Worm (Caenorhabditis elegans) whole organism, L4 larva: ENCODE results near the gene C06G1.1.

Experiments used
- R02D3.7 ChIP-seq: fragments of 150-350 bp; sonication (generic microtip); optimal IDR thresholded peaks from 3 replicates; lab custom pipeline; 2014; ENCODE audit warnings: missing biosample characterization, missing genetic modification characterization
- T26A8.4 ChIP-seq: fragments of 200-800 bp; sonication (Bioruptor generic); IDR thresholded peaks from 2 replicates; pipeline ENCODE4 v1.3.6; 2022; ENCODE audit warnings: missing genetic modification characterization, missing compliant biosample characterization
- Y105C5A.15 ChIP-seq: fragments of 200-800 bp; sonication (Bioruptor generic); IDR thresholded peaks from 2 replicates; pipeline ENCODE4 v1.3.6; 2022; ENCODE audit warnings: missing genetic modification characterization, missing compliant biosample characterization
- Y5F2A.4 ChIP-seq: fragments of 200-800 bp; sonication (Bioruptor generic); optimal IDR thresholded peaks from 2 replicates; lab custom pipeline; 2018; ENCODE audit warnings: mild to moderate bottlenecking, missing genetic modification characterization, missing compliant biosample characterization
- ceh-62 ChIP-seq: sonication (generic microtip); optimal IDR thresholded peaks from 2 replicates; lab custom pipeline; 2017; ENCODE audit warnings: missing biosample characterization, missing genetic modification characterization
- ceh-82 ChIP-seq: sonication (generic microtip); optimal IDR thresholded peaks from 2 replicates; lab custom pipeline; 2017; ENCODE audit warnings: missing biosample characterization, missing genetic modification characterization
- daf-16 ChIP-seq, 3 experiments: sonication (generic microtip); optimal IDR thresholded peaks; 2 replicates each; lab custom pipeline; 2016 to 2017; ENCODE audit warnings: missing genetic modification characterization in 3 of 3, missing genetic modification reagents in 3 of 3, mild to moderate bottlenecking in 2 of 3, missing compliant biosample characterization in 2 of 3, missing biosample characterization in 1 of 3, moderate library complexity in 1 of 3
- daf-19 ChIP-seq: fragments of 200-800 bp; sonication (Bioruptor generic); conservative IDR thresholded peaks from 2 replicates; pipeline ENCODE4 v1.3.6; 2022; ENCODE audit warnings: missing genetic modification characterization, missing compliant biosample characterization
- dmd-6 ChIP-seq: fragments of 200-800 bp; sonication (Bioruptor generic); IDR thresholded peaks from 2 replicates; pipeline ENCODE4 v1.3.6; 2022; ENCODE audit warnings: missing genetic modification reagents, missing genetic modification characterization, missing compliant biosample characterization
- dmd-9 ChIP-seq: fragments of 200-800 bp; sonication (Bioruptor generic); IDR thresholded peaks from 2 replicates; pipeline ENCODE4 v1.3.6; 2022; ENCODE audit warnings: missing genetic modification reagents, missing genetic modification characterization, missing compliant biosample characterization
- dve-1 ChIP-seq: sonication (generic microtip); optimal IDR thresholded peaks from 2 replicates; lab custom pipeline; 2017; ENCODE audit warnings: antibody characterized with exemption, mild to moderate bottlenecking, missing genetic modification characterization, missing compliant biosample characterization; ENCODE audit not compliant: insufficient read depth
- egl-43 ChIP-seq: fragments of 200-800 bp; sonication (Bioruptor generic); IDR thresholded peaks from 2 replicates; pipeline ENCODE4 v1.3.6; 2022; ENCODE audit warnings: missing genetic modification reagents, missing genetic modification characterization, missing compliant biosample characterization
- fkh-10 ChIP-seq: fragments of 150-350 bp; optimal IDR thresholded peaks from 2 replicates; lab custom pipeline; 2014; ENCODE audit warnings: missing biosample characterization, missing genetic modification reagents, missing genetic modification characterization
- hlh-11 ChIP-seq: fragments of 200-800 bp; sonication (Bioruptor generic); optimal IDR thresholded peaks from 2 replicates; lab custom pipeline; 2018; ENCODE audit warnings: mild to moderate bottlenecking, missing genetic modification characterization, missing compliant biosample characterization
- hlh-30 ChIP-seq: sonication (generic microtip); optimal IDR thresholded peaks from 2 replicates; lab custom pipeline; 2017; ENCODE audit warnings: antibody characterized with exemption, mild to moderate bottlenecking, missing genetic modification characterization, missing compliant biosample characterization; ENCODE audit not compliant: insufficient read depth
- hmg-1.1 ChIP-seq: fragments of 200-800 bp; sonication (Bioruptor generic); IDR thresholded peaks from 2 replicates; pipeline ENCODE4 v1.3.6; 2022; ENCODE audit warnings: missing genetic modification reagents, missing genetic modification characterization, missing compliant biosample characterization
- lim-7 ChIP-seq: fragments of 200-800 bp; sonication (Bioruptor generic); IDR thresholded peaks from 2 replicates; pipeline ENCODE4 v1.3.6; 2022; ENCODE audit warnings: missing genetic modification characterization, missing compliant biosample characterization
- mdl-1 ChIP-seq, 2 experiments: fragments of 150-350 bp in 1 of 2; sonication (generic microtip) in 1 of 2; optimal IDR thresholded peaks; 2 replicates each; lab custom pipeline; 2014 to 2017; ENCODE audit warnings: missing biosample characterization in 2 of 2, missing genetic modification characterization in 2 of 2
- mes-2 ChIP-seq: sonication (generic microtip); optimal IDR thresholded peaks from 2 replicates; lab custom pipeline; 2016; ENCODE audit warnings: missing genotype, mild to moderate bottlenecking, missing genetic modification characterization, missing compliant biosample characterization; ENCODE audit not compliant: poor library complexity, severe bottlenecking
- nhr-11 ChIP-seq: fragments of 150-350 bp; optimal IDR thresholded peaks from 2 replicates; lab custom pipeline; 2014; ENCODE audit warnings: missing biosample characterization, missing genetic modification characterization
- nhr-28 ChIP-seq: fragments of 150-350 bp; optimal IDR thresholded peaks from 2 replicates; lab custom pipeline; 2014; ENCODE audit warnings: missing biosample characterization, missing genetic modification characterization
- nhr-77 ChIP-seq: fragments of 150-350 bp; optimal IDR thresholded peaks from 2 replicates; lab custom pipeline; 2014; ENCODE audit warnings: missing biosample characterization, missing genetic modification characterization
- php-3 ChIP-seq: fragments of 200-800 bp; sonication (Bioruptor generic); IDR thresholded peaks from 2 replicates; pipeline ENCODE4 v1.3.6; 2022; ENCODE audit warnings: missing genetic modification reagents, missing genetic modification characterization, missing compliant biosample characterization
- pqm-1 ChIP-seq: sonication (generic microtip); optimal IDR thresholded peaks from 2 replicates; lab custom pipeline; 2017; ENCODE audit warnings: missing biosample characterization, missing genetic modification characterization
- sdz-12 ChIP-seq: fragments of 200-800 bp; sonication (Bioruptor generic); optimal IDR thresholded peaks from 2 replicates; lab custom pipeline; 2018; ENCODE audit warnings: mild to moderate bottlenecking, missing genetic modification characterization, missing compliant biosample characterization
- set-16 ChIP-seq: fragments of 200-800 bp; sonication (Bioruptor generic); IDR thresholded peaks from 2 replicates; pipeline ENCODE4 v1.3.6; 2022; ENCODE audit warnings: missing genetic modification reagents, missing genetic modification characterization, missing compliant biosample characterization
- tra-1 ChIP-seq: fragments of 200-800 bp; sonication (Bioruptor generic); IDR thresholded peaks from 2 replicates; pipeline ENCODE4 v1.3.6; 2022; ENCODE audit warnings: missing genetic modification reagents, missing genetic modification characterization, missing compliant biosample characterization
- unc-62 ChIP-seq, 3 experiments: fragments of 150-350 bp in 1 of 3; sonication (generic microtip); optimal IDR thresholded peaks in 2 of 3; peaks in 1 of 3; 1 replicate in 1 of 3; 2 replicates in 2 of 3; lab custom pipeline; 2014 to 2017; ENCODE audit warnings: missing biosample characterization in 3 of 3, missing genetic modification characterization in 3 of 3, missing genetic modification reagents in 3 of 3, missing genotype in 1 of 3
- vab-7 ChIP-seq: fragments of 200-800 bp; sonication (Bioruptor generic); IDR thresholded peaks from 2 replicates; pipeline ENCODE4 v1.3.6; 2022; ENCODE audit warnings: missing genetic modification reagents, missing genetic modification characterization, missing compliant biosample characterization
- zag-1 ChIP-seq: fragments of 150-350 bp; optimal IDR thresholded peaks from 2 replicates; lab custom pipeline; 2014; ENCODE audit warnings: missing biosample characterization, missing genetic modification characterization
- zip-2 ChIP-seq: fragments of 150-350 bp; optimal IDR thresholded peaks from 2 replicates; lab custom pipeline; 2014; ENCODE audit warnings: missing biosample characterization, missing genetic modification characterization
- ztf-11 ChIP-seq: fragments of 150-350 bp; optimal IDR thresholded peaks from 2 replicates; lab custom pipeline; 2014; ENCODE audit warnings: missing biosample characterization, missing genetic modification characterization

The C06G1.1 gene

DNA sequence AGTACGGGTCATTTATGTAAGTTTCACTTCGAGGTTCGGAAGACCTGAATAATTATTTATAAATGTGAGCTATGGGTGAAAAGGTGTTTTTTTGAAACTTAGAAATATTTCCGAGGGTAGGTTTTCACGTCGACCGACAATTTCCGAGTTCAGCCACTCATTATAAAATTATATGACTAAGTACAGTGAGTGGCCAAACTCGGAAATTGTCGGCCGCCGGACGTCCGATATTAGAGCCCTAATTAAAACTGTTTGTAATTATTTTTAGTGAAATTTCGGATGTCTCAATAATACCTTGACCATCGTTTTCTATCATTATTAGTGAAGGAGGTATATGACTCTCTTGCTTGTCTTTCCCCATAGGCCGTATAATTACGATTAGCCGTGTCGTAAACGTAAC, 34.4 kb downstream of the C06G1.1 start:
- TF ChIP-seq lim-7 = no peak
- no peak for TF ChIP-seq Y105C5A.15 (GFP tag; lab: Robert Waterston, UW)
- TF ChIP-seq zag-1 = no peak
- no peak for TF ChIP-seq nhr-77 (tag; lab: Kevin White, UChicago)
- no peak for TF ChIP-seq hlh-11
- no peak for TF ChIP-seq Y5F2A.4 (GFP tag; lab: Kevin White, UChicago)
- TF ChIP-seq dmd-9 = no peak
- no peak for TF ChIP-seq dmd-6 (GFP tag; lab: Robert Waterston, UW)
- TF ChIP-seq fkh-10 (GFP tag; lab: Kevin White, UChicago) = no peak
- TF ChIP-seq ceh-82 = no peak

DNA sequence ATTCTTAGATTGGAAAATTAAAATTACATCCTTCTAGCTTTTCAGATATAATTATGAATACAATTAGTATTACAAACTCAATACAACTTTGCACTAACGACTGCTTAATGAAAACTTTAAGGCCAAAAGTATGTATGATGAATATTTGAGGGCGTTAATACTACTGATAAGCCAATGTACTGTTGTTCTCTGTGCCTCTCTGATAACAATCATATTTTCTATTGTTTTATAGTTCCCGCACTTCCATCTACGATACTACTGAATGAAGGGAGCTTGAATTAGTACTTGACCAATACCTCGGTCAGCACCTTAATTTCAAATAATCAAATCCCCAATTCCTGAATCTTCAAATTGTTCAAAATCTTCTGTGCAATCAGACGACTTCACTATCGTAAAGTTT, 36.0 kb downstream of the C06G1.1 start:
- 0 out of 2 replicates have a peak, but pooled peaks have one; percentile 40 for TF ChIP-seq php-3 (GFP tag; lab: Robert Waterston, UW)
- peak; percentile 22; the same call in 1 of the 2 replicates for TF ChIP-seq dmd-6 (GFP tag; lab: Robert Waterston, UW)
- no peak for TF ChIP-seq daf-16 (GFP tag; optimal IDR thresholded peaks at IDR 0.05; lab: Kevin White, UChicago)
- TF ChIP-seq daf-16 (tag; optimal IDR thresholded peaks at IDR 0.05; lab: Kevin White, UChicago) = peak; percentile 47
- TF ChIP-seq lim-7 = no peak
- TF ChIP-seq unc-62 (GFP tag; optimal IDR thresholded peaks at IDR 0.05 in 1 of 2; lab: Kevin White, UChicago) = no peak
- TF ChIP-seq unc-62 (tag; optimal IDR thresholded peaks at IDR 0.05; lab: Kevin White, UChicago) = no peak
- TF ChIP-seq dve-1 (tag; lab: Kevin White, UChicago) = peak; percentile 13
- TF ChIP-seq nhr-28 (tag; lab: Kevin White, UChicago) = peak; percentile 60
- TF ChIP-seq nhr-11 (tag; lab: Kevin White, UChicago) = no peak
- TF ChIP-seq fkh-10 (GFP tag; lab: Kevin White, UChicago) = no peak
- peak; percentile 55 for TF ChIP-seq pqm-1 (tag; lab: Kevin White, UChicago)

DNA sequence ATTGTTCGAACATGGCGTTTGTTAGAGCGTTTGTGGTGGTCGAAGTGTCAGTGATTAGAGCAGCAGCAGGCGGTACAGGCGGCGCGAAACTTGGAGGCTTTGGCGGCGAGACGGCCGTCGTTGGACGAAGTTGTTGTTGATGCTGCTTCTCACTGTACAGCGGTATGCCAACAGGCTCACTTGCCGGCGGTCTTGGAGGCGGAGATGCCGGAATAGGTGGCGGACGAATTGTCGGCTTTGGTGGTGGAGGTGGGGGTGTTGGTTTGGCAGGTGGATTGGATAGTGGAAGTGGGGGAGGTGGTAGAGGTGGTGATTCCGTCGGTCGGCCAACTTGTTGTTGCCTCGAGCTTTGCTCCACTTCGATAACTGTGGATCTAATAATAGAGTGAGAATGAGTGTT, 38.1 kb downstream of the C06G1.1 start:
- TF ChIP-seq set-16 (GFP tag; lab: Robert Waterston, UW) = peak; percentile 86
- TF ChIP-seq hlh-11 = peak; percentile 18
- TF ChIP-seq php-3 (GFP tag; lab: Robert Waterston, UW) = 0 out of 2 replicates have a peak, but pooled peaks have one; percentile 39
- TF ChIP-seq egl-43 (GFP tag; lab: Robert Waterston, UW) = 0 out of 2 replicates have a peak, but pooled peaks have one; percentile 58
- no peak for TF ChIP-seq R02D3.7
- no peak for TF ChIP-seq ceh-62
- TF ChIP-seq, all 104 proteins: peak for 4

DNA sequence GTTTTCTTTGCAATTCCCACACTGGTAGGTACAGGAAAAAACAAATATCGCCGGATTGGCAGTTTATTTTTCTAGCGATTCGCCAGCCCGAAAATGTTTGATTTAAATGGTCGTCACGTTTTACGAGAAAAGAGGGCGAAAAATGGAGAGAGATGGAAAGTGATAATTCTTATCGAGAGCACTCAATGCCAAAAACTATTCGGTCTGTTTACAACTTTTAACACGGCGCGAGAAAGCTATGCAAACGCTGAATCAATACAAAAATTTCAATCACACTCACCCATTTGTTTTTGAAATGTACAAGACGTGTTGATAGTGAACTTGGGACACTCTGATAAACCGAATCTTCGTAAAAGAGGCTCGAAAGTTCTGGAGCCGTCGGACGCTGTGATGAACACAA, 39.5 kb downstream of the C06G1.1 start:
- TF ChIP-seq hlh-30 (tag; lab: Kevin White, UChicago) (peak; percentile 26), mes-2 (peak; percentile 23), php-3 (GFP tag; lab: Robert Waterston, UW) (peak; percentile 70; the same call in 1 of the 2 replicates), hmg-1.1 (GFP tag; lab: Robert Waterston, UW) (no peak), nhr-28 (tag; lab: Kevin White, UChicago) (peak; percentile 58), pqm-1 (tag; lab: Kevin White, UChicago) (peak; percentile 63), tra-1 (GFP tag; lab: Robert Waterston, UW) (no peak), mdl-1 (tag; optimal IDR thresholded peaks at IDR 0.05; lab: Kevin White, UChicago) (peak in 1 of 2 experiments; percentile 18), daf-16 (GFP tag; optimal IDR thresholded peaks at IDR 0.05; lab: Kevin White, UChicago) (no peak), daf-16 (tag; optimal IDR thresholded peaks at IDR 0.05; lab: Kevin White, UChicago) (peak; percentile 99), ztf-11 (tag; lab: Kevin White, UChicago) (no peak), dve-1 (tag; lab: Kevin White, UChicago) (peak; percentile 71), dmd-6 (GFP tag; lab: Robert Waterston, UW) (peak; percentile 53; the same call in 1 of the 2 replicates), daf-19 (GFP tag; lab: Robert Waterston, UW) (no peak), hlh-11 (peak; percentile 61), vab-7 (no peak)
- TF ChIP-seq, all 104 proteins: peak for 10

DNA sequence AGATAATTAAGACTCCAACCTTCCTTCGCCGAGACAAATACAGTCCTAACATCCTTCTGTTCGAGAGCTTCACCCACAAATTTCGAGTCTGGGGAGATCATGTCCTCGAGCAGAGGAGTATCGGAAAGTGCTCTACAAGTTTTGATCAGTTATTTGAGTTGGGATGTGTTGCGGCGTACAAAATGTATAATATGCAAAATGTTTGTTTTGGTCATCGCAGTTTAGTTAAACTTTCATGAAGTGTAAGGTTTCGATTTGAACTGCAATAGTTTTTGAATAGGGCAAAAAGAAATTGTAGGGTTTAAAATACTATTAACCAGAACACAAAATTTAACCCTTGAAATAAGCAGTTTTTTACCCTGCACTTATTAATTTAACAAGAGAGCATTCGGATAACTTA, 41.5 kb downstream of the C06G1.1 start, which contains the start of gene tag-343:
Gene tag-343 (minus strand): TSS at position 101 of the 400 bp plus-strand sequence.
- TF ChIP-seq egl-43 (GFP tag; lab: Robert Waterston, UW) (no peak), sdz-12 (GFP tag; lab: Kevin White, UChicago) (no peak), zip-2 (tag; lab: Kevin White, UChicago) (no peak), T26A8.4 (GFP tag; lab: Robert Waterston, UW) (no peak)
